Fruit fly (Drosophila melanogaster) whole organism, embryonic: Measurements from ENCODE around the gene stas.

Experiments used
- B-H2 ChIP-seq: fragments of 200-800 bp; sonication (Bioruptor generic); optimal IDR thresholded peaks from 2 replicates; lab custom pipeline; 2018; ENCODE audit warnings: missing biosample characterization, mild to moderate bottlenecking, missing genetic modification characterization
- BEAF-32 ChIP-seq: fragments of 200-800 bp; sonication (Bioruptor generic); optimal IDR thresholded peaks from 3 replicates; lab custom pipeline; 2017; ENCODE audit warnings: missing biosample characterization, missing genetic modification characterization, mild to moderate bottlenecking, moderate library complexity, missing genetic modification reagents
- Bdp1 ChIP-seq: fragments of 200-800 bp; sonication (Bioruptor generic); optimal IDR thresholded peaks from 3 replicates; lab custom pipeline; 2016; ENCODE audit warnings: missing biosample characterization, missing genetic modification characterization
- Blimp-1 ChIP-seq: fragments of 200-800 bp; sonication (Bioruptor generic); optimal IDR thresholded peaks from 3 replicates; lab custom pipeline; 2018; ENCODE audit warnings: missing biosample characterization, missing genetic modification characterization, mild to moderate bottlenecking, moderate library complexity, missing genetic modification reagents
- CG10147 ChIP-seq: fragments of 200-800 bp; sonication (Bioruptor generic); optimal IDR thresholded peaks from 2 replicates; lab custom pipeline; 2019; ENCODE audit warnings: missing biosample characterization, mild to moderate bottlenecking, missing genetic modification characterization, moderate library complexity
- CG10209 ChIP-seq: fragments of 200-800 bp; sonication (Bioruptor generic); optimal IDR thresholded peaks from 3 replicates; lab custom pipeline; 2017; ENCODE audit warnings: missing biosample characterization, mild to moderate bottlenecking, missing genetic modification characterization, missing genetic modification reagents
- CG11085 ChIP-seq: fragments of 200-800 bp; sonication (Bioruptor generic); IDR thresholded peaks from 2 replicates; pipeline ENCODE4 v1.3.6; 2022; ENCODE audit warnings: missing biosample characterization, missing genetic modification characterization
- CG11398 ChIP-seq: fragments of 200-800 bp; sonication (Bioruptor generic); optimal IDR thresholded peaks from 2 replicates; lab custom pipeline; 2016; ENCODE audit warnings: missing biosample characterization, missing genetic modification characterization
- CG12659 ChIP-seq: fragments of 200-800 bp; sonication (Bioruptor generic); optimal IDR thresholded peaks from 3 replicates; lab custom pipeline; 2017; ENCODE audit warnings: mild to moderate bottlenecking, missing biosample characterization, missing genetic modification reagents, missing genetic modification characterization
- CG13775 ChIP-seq: fragments of 200-800 bp; sonication (Bioruptor generic); optimal IDR thresholded peaks from 3 replicates; lab custom pipeline; 2017; ENCODE audit warnings: missing biosample characterization, mild to moderate bottlenecking, missing genetic modification characterization
- CG13894 ChIP-seq: fragments of 200-800 bp; sonication (Bioruptor generic); optimal IDR thresholded peaks from 3 replicates; lab custom pipeline; 2018; ENCODE audit warnings: missing biosample characterization, mild to moderate bottlenecking, missing genetic modification characterization, moderate library complexity
- CG17802 ChIP-seq: fragments of 200-800 bp; sonication (Bioruptor generic); optimal IDR thresholded peaks from 2 replicates; lab custom pipeline; 2018; ENCODE audit warnings: missing biosample characterization, mild to moderate bottlenecking, missing genetic modification characterization, moderate library complexity
- CG2199 ChIP-seq: fragments of 200-800 bp; sonication (Bioruptor generic); IDR thresholded peaks from 3 replicates; pipeline ENCODE4 v1.3.6; 2022; ENCODE audit warnings: missing biosample characterization, missing genetic modification characterization
- CG2875 ChIP-seq: fragments of 200-800 bp; sonication (Bioruptor generic); optimal IDR thresholded peaks from 2 replicates; lab custom pipeline; 2017; ENCODE audit warnings: missing biosample characterization, mild to moderate bottlenecking, missing genetic modification characterization, missing genetic modification reagents
- CG3065 ChIP-seq: fragments of 200-800 bp; sonication (Bioruptor generic); optimal IDR thresholded peaks from 2 replicates; lab custom pipeline; 2016; ENCODE audit warnings: missing biosample characterization, missing genetic modification characterization
- CG3407 ChIP-seq: fragments of 200-800 bp; sonication (Bioruptor generic); optimal IDR thresholded peaks from 2 replicates; lab custom pipeline; 2018; ENCODE audit warnings: missing biosample characterization, mild to moderate bottlenecking, missing genetic modification characterization
- CG34376 ChIP-seq: fragments of 200-800 bp; sonication (Bioruptor generic); optimal IDR thresholded peaks from 2 replicates; lab custom pipeline; 2018; ENCODE audit warnings: missing biosample characterization, mild to moderate bottlenecking, missing genetic modification characterization
- CG4360 ChIP-seq: fragments of 200-800 bp; sonication (Bioruptor generic); IDR thresholded peaks from 2 replicates; pipeline ENCODE4 v1.3.6; 2022; ENCODE audit warnings: missing biosample characterization, missing genetic modification characterization
- CG6175 ChIP-seq: fragments of 200-800 bp; sonication (Bioruptor generic); IDR thresholded peaks from 3 replicates; pipeline ENCODE4 v1.3.6; 2022; ENCODE audit warnings: missing biosample characterization, missing genetic modification characterization
- CG6765 ChIP-seq: fragments of 200-800 bp; sonication (Bioruptor generic); optimal IDR thresholded peaks from 3 replicates; lab custom pipeline; 2017; ENCODE audit warnings: missing biosample characterization, mild to moderate bottlenecking, missing genetic modification characterization
- CG6791 ChIP-seq: fragments of 200-800 bp; sonication (Bioruptor generic); IDR thresholded peaks from 3 replicates; pipeline ENCODE4 v1.3.6; 2022; ENCODE audit warnings: missing biosample characterization, missing genetic modification characterization; ENCODE audit not compliant: partially characterized antibody
- CG8281 ChIP-seq: fragments of 200-800 bp; sonication (Bioruptor generic); optimal IDR thresholded peaks from 2 replicates; lab custom pipeline; 2018; ENCODE audit warnings: missing biosample characterization, mild to moderate bottlenecking, missing genetic modification characterization, moderate library complexity
- CG8924 ChIP-seq: fragments of 200-800 bp; optimal IDR thresholded peaks from 3 replicates; lab custom pipeline; 2019; ENCODE audit warnings: missing biosample characterization, mild to moderate bottlenecking, missing genetic modification characterization, moderate library complexity
- CG9437 ChIP-seq: fragments of 200-800 bp; sonication (Bioruptor generic); optimal IDR thresholded peaks from 2 replicates; lab custom pipeline; 2018; ENCODE audit warnings: missing biosample characterization, mild to moderate bottlenecking, missing genetic modification characterization
- CG9609 ChIP-seq: fragments of 200-800 bp; sonication (Bioruptor generic); optimal IDR thresholded peaks from 3 replicates; lab custom pipeline; 2016; ENCODE audit warnings: missing biosample characterization, missing genetic modification characterization
- CG9727 ChIP-seq: fragments of 200-800 bp; sonication (Bioruptor generic); optimal IDR thresholded peaks from 3 replicates; lab custom pipeline; 2017; ENCODE audit warnings: missing biosample characterization, mild to moderate bottlenecking, missing genetic modification characterization
- CG9932 ChIP-seq: fragments of 200-800 bp; sonication (Bioruptor generic); IDR thresholded peaks from 2 replicates; pipeline ENCODE4 v1.3.6; 2022; ENCODE audit warnings: missing biosample characterization, missing genetic modification characterization
- Hand ChIP-seq: fragments of 200-800 bp; sonication (Bioruptor generic); optimal IDR thresholded peaks from 2 replicates; lab custom pipeline; 2017; ENCODE audit warnings: mild to moderate bottlenecking, missing biosample characterization, missing genetic modification reagents, missing genetic modification characterization
- HmgZ ChIP-seq: fragments of 200-800 bp; sonication (Bioruptor generic); optimal IDR thresholded peaks from 2 replicates; lab custom pipeline; 2018; ENCODE audit warnings: missing biosample characterization, mild to moderate bottlenecking, missing genetic modification characterization
- Hr39 ChIP-seq: fragments of >200 bp; optimal IDR thresholded peaks from 2 replicates; lab custom pipeline; 2017
- Med ChIP-seq: fragments of 200-800 bp; sonication (Bioruptor generic); peaks from one replicate; lab custom pipeline; 2016; ENCODE audit warnings: missing biosample characterization, missing genetic modification characterization, mild to moderate bottlenecking, inconsistent platforms, moderate library complexity
- Myb ChIP-seq: fragments of 200-800 bp; sonication (Bioruptor generic); optimal IDR thresholded peaks from 2 replicates; lab custom pipeline; 2016; ENCODE audit warnings: missing biosample characterization, missing genetic modification characterization
- Pdp1 ChIP-seq, 2 experiments: fragments of 200-800 bp; sonication (Bioruptor generic); optimal IDR thresholded peaks; 3 replicates each; lab custom pipeline; 2016; ENCODE audit warnings: missing biosample characterization in 2 of 2, missing genetic modification characterization in 2 of 2, mild to moderate bottlenecking in 1 of 2, moderate library complexity in 1 of 2
- Stat92E ChIP-seq, 3 experiments: fragments of >200 bp in 2 of 3; fragments of 200-800 bp in 1 of 3; sonication (Bioruptor generic) in 1 of 3; optimal IDR thresholded peaks; 2 replicates each; lab custom pipeline; 2017 to 2019; ENCODE audit warnings: missing biosample characterization in 3 of 3, missing genetic modification characterization in 3 of 3, mild to moderate bottlenecking in 1 of 3, moderate library complexity in 1 of 3
- Taf1 ChIP-seq: fragments of 200-800 bp; sonication (Bioruptor generic); IDR thresholded peaks from 2 replicates; pipeline ENCODE4 v1.3.6; 2022; ENCODE audit warnings: missing biosample characterization, missing genetic modification characterization
- ara ChIP-seq: fragments of 200-800 bp; sonication (Bioruptor generic); IDR thresholded peaks from 2 replicates; pipeline ENCODE4 v1.3.6; 2022; ENCODE audit warnings: missing biosample characterization, missing genetic modification characterization
- ash1 ChIP-seq: fragments of 200-800 bp; sonication (Bioruptor generic); optimal IDR thresholded peaks from 2 replicates; lab custom pipeline; 2018; ENCODE audit warnings: missing biosample characterization, mild to moderate bottlenecking, missing genetic modification characterization
- cg ChIP-seq: fragments of 200-800 bp; sonication (Bioruptor generic); optimal IDR thresholded peaks from 3 replicates; lab custom pipeline; 2019; ENCODE audit warnings: missing biosample characterization, mild to moderate bottlenecking, missing genetic modification characterization, moderate library complexity
- dmrt99B ChIP-seq: fragments of 200-800 bp; sonication (Bioruptor generic); optimal IDR thresholded peaks from 2 replicates; lab custom pipeline; 2018; ENCODE audit warnings: missing biosample characterization, mild to moderate bottlenecking, missing genetic modification characterization, moderate library complexity
- eyg ChIP-seq: fragments of 200-800 bp; sonication (Bioruptor generic); optimal IDR thresholded peaks from 3 replicates; lab custom pipeline; 2016; ENCODE audit warnings: missing biosample characterization, missing genetic modification characterization
- gsb ChIP-seq: fragments of 200-800 bp; sonication (Bioruptor generic); IDR thresholded peaks from 2 replicates; pipeline ENCODE4 v1.3.6; 2022; ENCODE audit warnings: missing biosample characterization, missing genetic modification characterization
- hbn ChIP-seq: fragments of 200-800 bp; sonication (Bioruptor generic); IDR thresholded peaks from 2 replicates; pipeline ENCODE4 v1.3.6; 2022; ENCODE audit warnings: missing biosample characterization, missing genetic modification characterization; ENCODE audit not compliant: partially characterized antibody
- ken ChIP-seq: fragments of 200-800 bp; sonication (Bioruptor generic); IDR thresholded peaks from 3 replicates; pipeline ENCODE4 v1.3.6; 2022; ENCODE audit warnings: missing biosample characterization, missing genetic modification characterization
- org-1 ChIP-seq: fragments of 200-800 bp; sonication (Bioruptor generic); optimal IDR thresholded peaks from 2 replicates; lab custom pipeline; 2017; ENCODE audit warnings: missing biosample characterization, missing genetic modification characterization
- pros ChIP-seq: fragments of 200-800 bp; sonication (Bioruptor generic); optimal IDR thresholded peaks from 3 replicates; lab custom pipeline; 2019; ENCODE audit warnings: missing biosample characterization, mild to moderate bottlenecking, missing genetic modification characterization, moderate library complexity
- sens ChIP-seq: fragments of 200-800 bp; sonication (Bioruptor generic); peaks from one replicate; lab custom pipeline; 2016; ENCODE audit warnings: missing biosample characterization, missing genetic modification characterization
- sim ChIP-seq: fragments of 200-800 bp; sonication (Bioruptor generic); IDR thresholded peaks from 2 replicates; pipeline ENCODE4 v1.3.6; 2022; ENCODE audit warnings: missing biosample characterization, missing genetic modification characterization
- sug ChIP-seq: fragments of 200-800 bp; optimal IDR thresholded peaks from 2 replicates; lab custom pipeline; 2019; ENCODE audit warnings: missing biosample characterization, mild to moderate bottlenecking, missing genetic modification characterization, moderate library complexity
- tll ChIP-seq, 2 experiments: fragments of 200-800 bp in 1 of 2; fragments of >200 bp in 1 of 2; sonication (Bioruptor generic) in 1 of 2; optimal IDR thresholded peaks; 2 replicates each; lab custom pipeline; 2017 to 2019; ENCODE audit warnings: missing biosample characterization in 2 of 2, missing genetic modification characterization in 2 of 2, mild to moderate bottlenecking in 1 of 2, moderate library complexity in 1 of 2
- tup ChIP-seq: fragments of 200-800 bp; sonication (Bioruptor generic); optimal IDR thresholded peaks from 2 replicates; lab custom pipeline; 2016; ENCODE audit warnings: missing biosample characterization, mild to moderate bottlenecking, missing genetic modification characterization, moderate library complexity
- usp ChIP-seq: fragments of >200 bp; optimal IDR thresholded peaks from 2 replicates; lab custom pipeline; 2017; ENCODE audit warnings: missing biosample characterization, missing genetic modification characterization

The stas gene

dm6 chrX:17659119-17659452 is 31.4 kb upstream of the stas start:
- TF ChIP-seq Bdp1 (GFP tag; lab: Kevin White, UChicago) (no peak), CG9609 (GFP tag; lab: Kevin White, UChicago) (no peak), usp (GFP tag; lab: Kevin White, UChicago) (no peak), Med (peak; percentile 51), Hand (no peak), Hr39 (lab: Kevin White, UChicago) (no peak), CG17802 (tag; lab: Kevin White, UChicago) (no peak), eyg (GFP tag; lab: Kevin White, UChicago) (no peak), CG4360 (0 out of 2 replicates have a peak, but pooled peaks have one; percentile 48), CG6765 (no peak), org-1 (GFP tag; lab: Kevin White, UChicago) (no peak), cg (GFP tag; lab: Kevin White, UChicago) (peak; percentile 38), HmgZ (peak; percentile 24), sens (peak; percentile 33), gsb (GFP tag; lab: Robert Waterston, UW) (no peak), B-H2 (no peak), sug (tag; lab: Kevin White, UChicago) (peak; percentile 9), CG13775 (GFP tag; lab: Kevin White, UChicago) (no peak), ash1 (GFP tag; lab: Kevin White, UChicago) (peak; percentile 24), CG3407 (GFP tag; lab: Kevin White, UChicago) (no peak), Blimp-1 (no peak), CG9437 (GFP tag; lab: Kevin White, UChicago) (no peak), tll (GFP tag; optimal IDR thresholded peaks at IDR 0.05; lab: Kevin White, UChicago) (no peak), CG10209 (GFP tag; lab: Kevin White, UChicago) (no peak), CG8281 (no peak), pros (peak; percentile 2), Taf1 (no peak), CG3065 (no peak), Pdp1 (GFP tag; optimal IDR thresholded peaks at IDR 0.05; lab: Kevin White, UChicago) (peak in 1 of 2 experiments; percentile 98), CG2199 (no peak), CG11398 (GFP tag; lab: Kevin White, UChicago) (no peak), Stat92E (GFP tag; optimal IDR thresholded peaks at IDR 0.05; lab: Kevin White, UChicago) (no peak), ara (GFP tag; lab: Robert Waterston, UW) (no peak), CG11085 (no peak), CG34376 (GFP tag; lab: Kevin White, UChicago) (peak; percentile 85), sim (GFP tag; lab: Robert Waterston, UW) (no peak), CG6175 (GFP tag; lab: Robert Waterston, UW) (no peak), hbn (GFP tag; lab: Robert Waterston, UW) (no peak), CG9727 (GFP tag; lab: Kevin White, UChicago) (no peak), Myb (no peak), CG9932 (GFP tag; lab: Robert Waterston, UW) (no peak), CG2875 (GFP tag; lab: Kevin White, UChicago) (no peak), CG6791 (GFP tag; lab: Robert Waterston, UW) (no peak), CG8924 (tag; lab: Kevin White, UChicago) (peak; percentile 27), tup (GFP tag; lab: Kevin White, UChicago) (no peak), CG10147 (GFP tag; lab: Kevin White, UChicago) (no peak), dmrt99B (tag; lab: Kevin White, UChicago) (no peak), ken (no peak), BEAF-32 (GFP tag; lab: Kevin White, UChicago) (no peak), CG12659 (GFP tag; lab: Kevin White, UChicago) (no peak), CG13894 (tag; lab: Kevin White, UChicago) (peak; percentile 10)
